Worm (Caenorhabditis elegans) whole organism, early embryonic: ENCODE results near the gene T28A11.17.

Source experiments
- B0310.2 ChIP-seq: sonication (generic microtip); optimal IDR thresholded peaks from 2 replicates; lab custom pipeline; 2016; ENCODE audit warnings: mild to moderate bottlenecking, missing genetic modification characterization, missing compliant biosample characterization
- F13C5.2 ChIP-seq: sonication (generic microtip); optimal IDR thresholded peaks from 2 replicates; lab custom pipeline; 2017; ENCODE audit warnings: mild to moderate bottlenecking, missing genetic modification characterization, inconsistent platforms, missing compliant biosample characterization
- aly-1 ChIP-seq: sonication (generic microtip); optimal IDR thresholded peaks from 2 replicates; lab custom pipeline; 2016; ENCODE audit warnings: missing genetic modification characterization, missing compliant biosample characterization
- ama-1 ChIP-seq: fragments of 150-350 bp; optimal IDR thresholded peaks from 2 replicates; lab custom pipeline; 2014
- ceh-13 ChIP-seq: fragments of 200-800 bp; sonication (Bioruptor generic); optimal IDR thresholded peaks from 2 replicates; lab custom pipeline; 2018; ENCODE audit warnings: mild to moderate bottlenecking, missing genetic modification characterization, missing compliant biosample characterization
- ceh-36 ChIP-seq: sonication (generic microtip); optimal IDR thresholded peaks from 2 replicates; lab custom pipeline; 2016; ENCODE audit warnings: missing genetic modification characterization, inconsistent platforms, missing compliant biosample characterization
- ets-7 ChIP-seq: sonication (generic microtip); optimal IDR thresholded peaks from 2 replicates; lab custom pipeline; 2016; ENCODE audit warnings: missing genotype, missing genetic modification characterization, missing compliant biosample characterization
- flt-1 ChIP-seq: fragments of 200-800 bp; sonication (Bioruptor generic); IDR thresholded peaks from 2 replicates; pipeline ENCODE4 v1.3.6; 2022; ENCODE audit warnings: missing genetic modification characterization, missing compliant biosample characterization
- hmbx-1 ChIP-seq: sonication (generic microtip); optimal IDR thresholded peaks from 2 replicates; lab custom pipeline; 2016; ENCODE audit warnings: mild to moderate bottlenecking, missing genetic modification characterization, missing compliant biosample characterization
- hmg-4 ChIP-seq: fragments of 200-800 bp; sonication (Bioruptor generic); optimal IDR thresholded peaks from 2 replicates; lab custom pipeline; 2018; ENCODE audit warnings: mild to moderate bottlenecking, missing genetic modification characterization, missing compliant biosample characterization
- hnd-1 ChIP-seq: sonication (generic microtip); optimal IDR thresholded peaks from 2 replicates; lab custom pipeline; 2016; ENCODE audit warnings: missing genetic modification characterization, missing compliant biosample characterization
- pes-1 ChIP-seq: fragments of 200-800 bp; sonication (Bioruptor generic); IDR thresholded peaks from 2 replicates; pipeline ENCODE4 v1.3.6; 2022; ENCODE audit warnings: missing genetic modification reagents, missing genetic modification characterization, missing compliant biosample characterization
- scrt-1 ChIP-seq: fragments of 200-800 bp; sonication (Bioruptor generic); IDR thresholded peaks from 2 replicates; pipeline ENCODE4 v1.3.6; 2022; ENCODE audit warnings: missing genetic modification characterization, missing compliant biosample characterization
- sea-1 ChIP-seq: fragments of 200-800 bp; sonication (Bioruptor generic); conservative IDR thresholded peaks from 2 replicates; pipeline ENCODE4 v1.3.6; 2022; ENCODE audit warnings: missing genetic modification characterization, missing compliant biosample characterization
- tbx-11 ChIP-seq: fragments of 200-800 bp; sonication (Bioruptor generic); IDR thresholded peaks from 2 replicates; pipeline ENCODE4 v1.3.6; 2022; ENCODE audit warnings: missing genetic modification characterization, missing compliant biosample characterization
- tbx-37 ChIP-seq: fragments of 200-800 bp; sonication (Bioruptor generic); conservative IDR thresholded peaks from 2 replicates; pipeline ENCODE4 v1.3.6; 2022; ENCODE audit warnings: missing genetic modification reagents, missing genetic modification characterization, missing compliant biosample characterization
- tra-4 ChIP-seq: sonication (generic microtip); optimal IDR thresholded peaks from 2 replicates; lab custom pipeline; 2017; ENCODE audit warnings: missing genetic modification characterization, missing compliant biosample characterization

T28A11.17 gene

ce11 chrV:3295368-3295767 is 29.3 kb upstream of the T28A11.17 start:
- no peak for TF ChIP-seq hnd-1 (tag; lab: Kevin White, UChicago)
- TF ChIP-seq sea-1 (GFP tag; lab: Robert Waterston, UW), result no peak
- no peak for TF ChIP-seq tbx-11 (GFP tag; lab: Robert Waterston, UW)
- no peak for TF ChIP-seq aly-1 (tag; lab: Kevin White, UChicago)
- no peak for TF ChIP-seq ama-1 (lab: Kevin White, UChicago)
- TF ChIP-seq tbx-37 (GFP tag; lab: Robert Waterston, UW), result no peak
- no peak for TF ChIP-seq scrt-1 (GFP tag; lab: Robert Waterston, UW)
- no peak for TF ChIP-seq tra-4
- TF ChIP-seq B0310.2 (tag; lab: Kevin White, UChicago), result no peak
- TF ChIP-seq ceh-13 (GFP tag; lab: Kevin White, UChicago), result no peak

- TF ChIP-seq pes-1 (no peak), F13C5.2 (tag; lab: Kevin White, UChicago) (no peak), hmbx-1 (tag; lab: Kevin White, UChicago) (no peak), ceh-36 (tag; lab: Kevin White, UChicago) (no peak), hmg-4 (GFP tag; lab: Kevin White, UChicago) (no peak), B0310.2 (tag; lab: Kevin White, UChicago) (no peak), ceh-13 (GFP tag; lab: Kevin White, UChicago) (no peak)
Measured at ce11 chrV:3289267-3289666, 23.2 kb upstream of the T28A11.17 start, which contains the start of gene F35F10.6. TSS of gene F35F10.6 (minus strand) at chrV:3289367.

- TF ChIP-seq ceh-13 (GFP tag; lab: Kevin White, UChicago), result no peak
- no peak for TF ChIP-seq sea-1 (GFP tag; lab: Robert Waterston, UW)
- TF ChIP-seq ama-1 (lab: Kevin White, UChicago), result no peak
- no peak for TF ChIP-seq F13C5.2 (tag; lab: Kevin White, UChicago)
- TF ChIP-seq pes-1, result no peak
- TF ChIP-seq tbx-37 (GFP tag; lab: Robert Waterston, UW), result no peak
- TF ChIP-seq tbx-11 (GFP tag; lab: Robert Waterston, UW), result no peak
- TF ChIP-seq ceh-36 (tag; lab: Kevin White, UChicago), result no peak
- TF ChIP-seq scrt-1 (GFP tag; lab: Robert Waterston, UW), result no peak
- no peak for TF ChIP-seq hnd-1 (tag; lab: Kevin White, UChicago)
- TF ChIP-seq tra-4, result no peak
- TF ChIP-seq ets-7 (tag; lab: Kevin White, UChicago), result no peak
- no peak for TF ChIP-seq hmbx-1 (tag; lab: Kevin White, UChicago)
- no peak for TF ChIP-seq flt-1
- no peak for TF ChIP-seq hmg-4 (GFP tag; lab: Kevin White, UChicago)
- no peak for TF ChIP-seq aly-1 (tag; lab: Kevin White, UChicago)
Measured at ce11 chrV:3288134-3288533, 22.0 kb upstream of the T28A11.17 start.

- no peak for TF ChIP-seq ceh-13 (GFP tag; lab: Kevin White, UChicago)
- no peak for TF ChIP-seq F13C5.2 (tag; lab: Kevin White, UChicago)
- TF ChIP-seq aly-1 (tag; lab: Kevin White, UChicago), result no peak
- no peak for TF ChIP-seq tra-4
- TF ChIP-seq flt-1, result no peak
- no peak for TF ChIP-seq tbx-11 (GFP tag; lab: Robert Waterston, UW)
- no peak for TF ChIP-seq B0310.2 (tag; lab: Kevin White, UChicago)
- no peak for TF ChIP-seq hmg-4 (GFP tag; lab: Kevin White, UChicago)
- TF ChIP-seq scrt-1 (GFP tag; lab: Robert Waterston, UW), result no peak
- no peak for TF ChIP-seq pes-1
- no peak for TF ChIP-seq hnd-1 (tag; lab: Kevin White, UChicago)
- no peak for TF ChIP-seq sea-1 (GFP tag; lab: Robert Waterston, UW)
Measured at ce11 chrV:3287330-3287729, 21.2 kb upstream of the T28A11.17 start, which contains the start of gene F35F10.7. TSS of gene F35F10.7 (minus strand) at chrV:3287430.

ce11 chrV:3284629-3285028 is 18.5 kb upstream of the T28A11.17 start, which contains the start of gene F35F10.5:
TSS of gene F35F10.5 (plus strand) at chrV:3284929.
- TF ChIP-seq hmg-4 (GFP tag; lab: Kevin White, UChicago) (no peak), flt-1 (no peak)

- no peak for TF ChIP-seq aly-1 (tag; lab: Kevin White, UChicago)
- TF ChIP-seq pes-1, result no peak
- TF ChIP-seq ceh-36 (tag; lab: Kevin White, UChicago), result no peak
- no peak for TF ChIP-seq tra-4
- TF ChIP-seq scrt-1 (GFP tag; lab: Robert Waterston, UW), result no peak
- no peak for TF ChIP-seq tbx-37 (GFP tag; lab: Robert Waterston, UW)
- TF ChIP-seq ama-1 (lab: Kevin White, UChicago), result no peak
- TF ChIP-seq ets-7 (tag; lab: Kevin White, UChicago), result no peak
- TF ChIP-seq sea-1 (GFP tag; lab: Robert Waterston, UW), result no peak
- no peak for TF ChIP-seq hmbx-1 (tag; lab: Kevin White, UChicago)
- no peak for TF ChIP-seq B0310.2 (tag; lab: Kevin White, UChicago)
- TF ChIP-seq flt-1, result no peak
- no peak for TF ChIP-seq F13C5.2 (tag; lab: Kevin White, UChicago)
- TF ChIP-seq hmg-4 (GFP tag; lab: Kevin White, UChicago), result no peak
- TF ChIP-seq hnd-1 (tag; lab: Kevin White, UChicago), result no peak
- no peak for TF ChIP-seq tbx-11 (GFP tag; lab: Robert Waterston, UW)
- TF ChIP-seq ceh-13 (GFP tag; lab: Kevin White, UChicago), result no peak
Measured at ce11 chrV:3282957-3283356, 16.9 kb upstream of the T28A11.17 start, which contains the start of gene str-64. TSS of gene str-64 (plus strand) at chrV:3283257.

- no peak for TF ChIP-seq B0310.2 (tag; lab: Kevin White, UChicago)
- TF ChIP-seq sea-1 (GFP tag; lab: Robert Waterston, UW), result no peak
- TF ChIP-seq scrt-1 (GFP tag; lab: Robert Waterston, UW), result no peak
- no peak for TF ChIP-seq pes-1
- no peak for TF ChIP-seq hmbx-1 (tag; lab: Kevin White, UChicago)
- TF ChIP-seq tbx-11 (GFP tag; lab: Robert Waterston, UW), result no peak
- no peak for TF ChIP-seq F13C5.2 (tag; lab: Kevin White, UChicago)
- TF ChIP-seq ama-1 (lab: Kevin White, UChicago), result no peak
- TF ChIP-seq aly-1 (tag; lab: Kevin White, UChicago), result no peak
- no peak for TF ChIP-seq ets-7 (tag; lab: Kevin White, UChicago)
- TF ChIP-seq ceh-36 (tag; lab: Kevin White, UChicago), result no peak
- no peak for TF ChIP-seq hnd-1 (tag; lab: Kevin White, UChicago)
- TF ChIP-seq tra-4, result no peak
Measured at ce11 chrV:3281523-3281922, 15.4 kb upstream of the T28A11.17 start, which contains the start of gene T28A11.25. TSS of gene T28A11.25 (plus strand) at chrV:3281823.
